Fruit fly (Drosophila melanogaster): ENCODE results near the gene CG31609.
A peak's percentile ranks its signal among the peaks of the same experiment; 100 is the strongest.

DNA sequence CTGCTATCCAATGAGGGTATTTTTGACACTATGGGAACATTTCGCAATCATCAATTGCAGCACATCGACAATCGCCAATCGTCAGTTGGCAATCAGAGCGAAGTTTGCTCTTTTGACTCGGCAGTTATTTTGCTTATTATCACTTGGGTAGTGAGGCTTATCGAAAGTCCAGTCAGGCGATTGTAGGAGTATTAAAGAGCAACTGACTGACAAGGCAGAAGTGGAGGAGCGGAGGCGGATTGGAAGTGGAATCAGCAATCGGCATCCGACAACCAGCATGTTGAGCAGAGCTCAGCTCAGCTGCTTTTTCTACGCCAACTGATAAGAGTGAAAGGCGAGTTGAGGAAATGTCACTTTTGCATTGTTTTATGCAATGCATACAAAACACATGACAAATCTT is 25.0 kb downstream of the CG31609 start:
- TF ChIP-seq CG10631 (GFP tag; optimal IDR thresholded peaks at IDR 0.05) (no peak), CG6808 (GFP tag; optimal IDR thresholded peaks at IDR 0.05) (peak; percentile 19), acj6 (GFP tag; optimal IDR thresholded peaks at IDR 0.05) (no peak), svp (GFP tag) (peak; percentile 99), Sox102F (GFP tag; optimal IDR thresholded peaks at IDR 0.05) (no peak)
